Worm (Caenorhabditis elegans): ENCODE data around the gene txt-11.

DNA sequence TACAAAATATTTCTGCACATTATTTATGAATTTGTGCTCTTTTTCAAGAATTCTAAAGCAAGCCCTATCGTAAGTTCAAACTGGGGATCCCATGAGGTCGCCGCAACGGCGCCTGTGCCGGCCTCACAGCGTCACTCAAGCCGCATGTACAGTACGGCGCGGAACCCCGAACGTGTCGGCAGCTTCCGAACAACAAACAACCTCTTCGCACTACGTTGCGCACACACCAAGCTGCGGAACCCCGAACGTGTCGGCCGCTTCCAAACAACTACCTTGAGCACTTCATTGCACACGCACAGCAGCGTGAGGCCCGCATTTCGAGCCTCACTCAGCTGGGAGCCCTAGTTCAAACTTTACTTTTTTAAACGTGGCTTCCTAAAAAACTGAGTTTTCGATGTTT, 19.0 kb upstream of the txt-11 start:
- TF ChIP-seq C04F5.9 (tag; optimal IDR thresholded peaks at IDR 0.05) (no peak), ama-1 (optimal IDR thresholded peaks at IDR 0.05) (no peak), unc-86 (tag; optimal IDR thresholded peaks at IDR 0.05) (no peak), nhr-77 (tag; optimal IDR thresholded peaks at IDR 0.05) (no peak)

Measured in whole organism, L1 larva.